Worm (Caenorhabditis elegans) whole organism, late embryonic: ENCODE measurements around the gene C43D7.7.

Experiments used
- ceh-19 ChIP-seq: fragments of 200-800 bp; sonication (Bioruptor generic); optimal IDR thresholded peaks from 2 replicates; lab custom pipeline; 2018; ENCODE audit warnings: mild to moderate bottlenecking, missing genetic modification characterization, missing compliant biosample characterization
- nhr-11 ChIP-seq: fragments of 150-350 bp; optimal IDR thresholded peaks from 2 replicates; lab custom pipeline; 2014; ENCODE audit warnings: missing biosample characterization, missing genetic modification characterization

- TF ChIP-seq nhr-11 (tag; lab: Kevin White, UChicago), result no peak
- no peak for TF ChIP-seq ceh-19 (GFP tag; lab: Kevin White, UChicago)
Observed at ce11 chrV:19329263-19329662, 10.0 kb upstream of the C43D7.7 start, which contains the start of gene fbxb-65.
